Worm (Caenorhabditis elegans) whole organism, late embryonic: Measurements from ENCODE around the gene pro-2.

Experiments used
- hlh-30 ChIP-seq: sonication (generic microtip); optimal IDR thresholded peaks from 2 replicates; lab custom pipeline; 2017; ENCODE audit warnings: antibody characterized with exemption, missing genetic modification characterization, missing compliant biosample characterization; ENCODE audit not compliant: insufficient read depth
- hlh-8 ChIP-seq: sonication (generic microtip); optimal IDR thresholded peaks from 2 replicates; lab custom pipeline; 2016; ENCODE audit warnings: missing genotype, missing genetic modification characterization, missing compliant biosample characterization
- unc-55 ChIP-seq: sonication (generic microtip); optimal IDR thresholded peaks from 2 replicates; lab custom pipeline; 2017; ENCODE audit warnings: missing biosample characterization, missing genetic modification reagents, missing genetic modification characterization

DNA sequence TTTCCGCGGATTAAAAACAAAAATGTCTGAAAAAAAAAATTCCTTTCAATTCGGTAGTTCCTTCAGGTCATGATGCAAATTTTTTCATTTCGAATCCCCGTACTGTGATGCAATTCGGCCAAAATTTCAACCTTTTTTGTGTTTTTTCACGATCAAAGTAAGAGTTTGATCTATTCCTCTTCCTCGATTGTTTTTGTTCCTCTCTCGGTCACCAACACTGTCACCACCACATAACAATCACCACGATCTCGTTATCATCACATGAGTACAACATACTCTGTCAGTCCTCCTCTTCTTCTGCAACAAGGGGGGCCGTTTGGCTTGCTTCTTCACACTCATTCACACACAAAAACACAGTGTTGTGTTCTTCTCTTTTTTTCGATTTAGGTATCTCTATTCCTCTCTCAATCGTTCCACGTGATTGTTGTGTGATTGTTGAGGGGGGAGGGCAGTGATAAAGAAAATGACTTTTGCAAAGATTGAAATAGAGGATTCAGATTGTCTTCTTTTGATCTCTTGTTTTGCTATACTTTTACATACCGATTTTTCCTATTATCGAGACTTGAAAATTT is 45.4 kb upstream of the pro-2 start:
- TF ChIP-seq hlh-30 (tag; lab: Kevin White, UChicago) (no peak), hlh-8 (no peak), unc-55 (no peak)
